Fruit fly (Drosophila melanogaster): Measurements from ENCODE around the gene eIF4E1.

The eIF4E1 gene

dm6 chr3L:9438858-9439257 is 36.6 kb upstream of the eIF4E1 start:
- TF ChIP-seq CG34367 (tag; optimal IDR thresholded peaks at IDR 0.05) = no peak
- TF ChIP-seq CG15710 (tag; optimal IDR thresholded peaks at IDR 0.05) = no peak
- TF ChIP-seq CG17806 (tag; optimal IDR thresholded peaks at IDR 0.05) = no peak
- TF ChIP-seq CG10348 (GFP tag; IDR thresholded peaks at IDR 0.05) = no peak
- no peak for TF ChIP-seq gl (tag; optimal IDR thresholded peaks at IDR 0.05)
- no peak for TF ChIP-seq Pif1B (GFP tag; optimal IDR thresholded peaks at IDR 0.05)
- no peak for TF ChIP-seq Ets98B (GFP tag; IDR thresholded peaks at IDR 0.05)
- TF ChIP-seq EcR (GFP tag; optimal IDR thresholded peaks at IDR 0.05) = no peak
- TF ChIP-seq Pif1A (GFP tag; optimal IDR thresholded peaks at IDR 0.05) = no peak
- TF ChIP-seq CG32121 (GFP tag; IDR thresholded peaks at IDR 0.05) = no peak
- TF ChIP-seq D1 (tag; optimal IDR thresholded peaks at IDR 0.05) = no peak
- TF ChIP-seq CG12605 (GFP tag; IDR thresholded peaks at IDR 0.05) = no peak
- TF ChIP-seq fd96Ca (GFP tag; IDR thresholded peaks at IDR 0.05) = no peak
- no peak for TF ChIP-seq CG8159 (tag; optimal IDR thresholded peaks at IDR 0.05)
- no peak for TF ChIP-seq rn (GFP tag; IDR thresholded peaks at IDR 0.05)
- no peak for TF ChIP-seq CG4496 (GFP tag; IDR thresholded peaks at IDR 0.05)
- TF ChIP-seq Snoo (tag; optimal IDR thresholded peaks at IDR 0.05) = no peak
- no peak for TF ChIP-seq CG8301 (tag; optimal IDR thresholded peaks at IDR 0.05)

- no peak for TF ChIP-seq CG8301 (tag; optimal IDR thresholded peaks at IDR 0.05)
- no peak for TF ChIP-seq rn (GFP tag; IDR thresholded peaks at IDR 0.05)
- TF ChIP-seq CG4496 (GFP tag; IDR thresholded peaks at IDR 0.05) = no peak
- TF ChIP-seq EcR (GFP tag; optimal IDR thresholded peaks at IDR 0.05) = no peak
- TF ChIP-seq CG8159 (tag; optimal IDR thresholded peaks at IDR 0.05) = no peak
- TF ChIP-seq CG13204 (GFP tag; optimal IDR thresholded peaks at IDR 0.05) = no peak
- no peak for TF ChIP-seq Pif1A (GFP tag; optimal IDR thresholded peaks at IDR 0.05)
- TF ChIP-seq Ets98B (GFP tag; IDR thresholded peaks at IDR 0.05) = no peak
- no peak for TF ChIP-seq CG17806 (tag; optimal IDR thresholded peaks at IDR 0.05)
- no peak for TF ChIP-seq CG14655 (GFP tag; optimal IDR thresholded peaks at IDR 0.05)
- TF ChIP-seq Snoo (tag; optimal IDR thresholded peaks at IDR 0.05) = no peak
- no peak for TF ChIP-seq Pif1B (GFP tag; optimal IDR thresholded peaks at IDR 0.05)
- TF ChIP-seq CG12605 (GFP tag; IDR thresholded peaks at IDR 0.05) = no peak
- no peak for TF ChIP-seq CG34367 (tag; optimal IDR thresholded peaks at IDR 0.05)
- no peak for TF ChIP-seq CG10348 (GFP tag; IDR thresholded peaks at IDR 0.05)
- TF ChIP-seq CG32121 (GFP tag; IDR thresholded peaks at IDR 0.05) = no peak
Measured at dm6 chr3L:9435831-9436230, 33.6 kb upstream of the eIF4E1 start.

dm6 chr3L:9435315-9435714 is 33.1 kb upstream of the eIF4E1 start, which contains the start of gene CG42526:
TSS of gene CG42526 (minus strand) at chr3L:9435399.
- no peak for TF ChIP-seq Pif1A (GFP tag; optimal IDR thresholded peaks at IDR 0.05)
- TF ChIP-seq Ets98B (GFP tag; IDR thresholded peaks at IDR 0.05) = peak; percentile 35
- peak; percentile 27 for TF ChIP-seq CG34367 (tag; optimal IDR thresholded peaks at IDR 0.05)
- no peak for TF ChIP-seq Pif1B (GFP tag; optimal IDR thresholded peaks at IDR 0.05)

- no peak for TF ChIP-seq CG34367 (tag; optimal IDR thresholded peaks at IDR 0.05)
- peak; percentile 11 for TF ChIP-seq CG13204 (GFP tag; optimal IDR thresholded peaks at IDR 0.05)
- 0 out of 2 replicates have a peak, but pooled peaks have one; percentile 37 for TF ChIP-seq CG32121 (GFP tag; IDR thresholded peaks at IDR 0.05)
Measured at dm6 chr3L:9432810-9433587, 30.7 kb upstream of the eIF4E1 start.

dm6 chr3L:9431848-9432623 is 29.8 kb upstream of the eIF4E1 start:
- no peak for TF ChIP-seq CG9948 (tag; optimal IDR thresholded peaks at IDR 0.05)
- no peak for TF ChIP-seq D1 (tag; optimal IDR thresholded peaks at IDR 0.05)
- TF ChIP-seq CG8159 (tag; optimal IDR thresholded peaks at IDR 0.05) = no peak
- TF ChIP-seq CG15710 (tag; optimal IDR thresholded peaks at IDR 0.05) = no peak
- no peak for TF ChIP-seq CG14655 (GFP tag; optimal IDR thresholded peaks at IDR 0.05)
- TF ChIP-seq CG34367 (tag; optimal IDR thresholded peaks at IDR 0.05) = no peak
- no peak; the same call in 2 of the 3 replicates for TF ChIP-seq fd96Ca (GFP tag; IDR thresholded peaks at IDR 0.05)
- TF ChIP-seq CG17806 (tag; optimal IDR thresholded peaks at IDR 0.05) = no peak
- no peak for TF ChIP-seq CG10348 (GFP tag; IDR thresholded peaks at IDR 0.05)

dm6 chr3L:9430608-9430952 is 28.3 kb upstream of the eIF4E1 start:
- TF ChIP-seq D1 (tag; optimal IDR thresholded peaks at IDR 0.05) = no peak
- TF ChIP-seq CG10348 (GFP tag; IDR thresholded peaks at IDR 0.05) = no peak
- no peak for TF ChIP-seq CG13204 (GFP tag; optimal IDR thresholded peaks at IDR 0.05)
- no peak for TF ChIP-seq Ets98B (GFP tag; IDR thresholded peaks at IDR 0.05)
- peak; percentile 42; the same call in 1 of the 2 replicates for TF ChIP-seq CG12605 (GFP tag; IDR thresholded peaks at IDR 0.05)
- TF ChIP-seq gl (tag; optimal IDR thresholded peaks at IDR 0.05) = no peak

Data from whole organism, pupa.